Fruit fly (Drosophila melanogaster): ENCODE data around the gene CG34428.

The CG34428 gene

dm6 chr3L:13058429-13058828 lies 3.1 kb upstream of the CG34428 start:
- TF ChIP-seq CG17806 (tag; optimal IDR thresholded peaks at IDR 0.05) (no peak), gl (tag; optimal IDR thresholded peaks at IDR 0.05) (no peak), CG4496 (GFP tag; IDR thresholded peaks at IDR 0.05) (no peak), rn (GFP tag; IDR thresholded peaks at IDR 0.05) (no peak), CG9948 (tag; optimal IDR thresholded peaks at IDR 0.05) (no peak), Pif1A (GFP tag; optimal IDR thresholded peaks at IDR 0.05) (no peak), CG8159 (tag; optimal IDR thresholded peaks at IDR 0.05) (no peak), CG32121 (GFP tag; IDR thresholded peaks at IDR 0.05) (no peak), CG34367 (tag; optimal IDR thresholded peaks at IDR 0.05) (no peak), CG12605 (GFP tag; IDR thresholded peaks at IDR 0.05) (no peak), CG14655 (GFP tag; optimal IDR thresholded peaks at IDR 0.05) (no peak), fd96Ca (GFP tag; IDR thresholded peaks at IDR 0.05) (no peak), Snoo (tag; optimal IDR thresholded peaks at IDR 0.05) (no peak)

DNA sequence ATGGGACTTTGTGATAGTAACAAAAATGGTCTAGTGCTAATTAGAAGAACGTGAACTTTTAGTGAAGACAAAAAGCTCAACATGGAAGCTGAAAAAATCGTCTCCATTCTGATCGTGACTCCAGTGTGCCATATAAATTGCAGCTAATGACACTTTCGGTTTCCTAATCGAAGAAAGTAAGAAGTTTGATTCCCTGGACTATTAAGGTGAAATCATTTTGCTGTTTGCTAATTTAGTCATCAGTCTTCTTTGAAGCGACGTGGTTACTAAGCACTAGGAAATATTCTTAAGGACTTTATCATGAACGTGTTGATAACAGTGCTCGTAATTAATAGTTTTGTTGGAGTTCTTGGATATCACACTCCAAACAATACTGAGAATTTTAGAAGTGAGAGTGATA lies 1.2 kb downstream of the CG34428 start, which contains the start of gene CG34429:
Gene CG34429, plus strand, starts transcription at position 301 of the 400 bp plus-strand sequence.
- no peak for TF ChIP-seq CG9948 (tag; optimal IDR thresholded peaks at IDR 0.05)
- TF ChIP-seq CG10348 (GFP tag; IDR thresholded peaks at IDR 0.05): no peak
- no peak for TF ChIP-seq CG8301 (tag; optimal IDR thresholded peaks at IDR 0.05)
- no peak for TF ChIP-seq Pif1B (GFP tag; optimal IDR thresholded peaks at IDR 0.05)
- no peak for TF ChIP-seq CG13204 (GFP tag; optimal IDR thresholded peaks at IDR 0.05)
- TF ChIP-seq CG8159 (tag; optimal IDR thresholded peaks at IDR 0.05): no peak
- no peak for TF ChIP-seq Ets98B (GFP tag; IDR thresholded peaks at IDR 0.05)
- no peak for TF ChIP-seq Snoo (tag; optimal IDR thresholded peaks at IDR 0.05)
- TF ChIP-seq rn (GFP tag; IDR thresholded peaks at IDR 0.05): no peak
- no peak for TF ChIP-seq D1 (tag; optimal IDR thresholded peaks at IDR 0.05)
- TF ChIP-seq EcR (GFP tag; optimal IDR thresholded peaks at IDR 0.05): no peak
- TF ChIP-seq CG32121 (GFP tag; IDR thresholded peaks at IDR 0.05): no peak
- TF ChIP-seq fd96Ca (GFP tag; IDR thresholded peaks at IDR 0.05): no peak
- no peak for TF ChIP-seq CG14655 (GFP tag; optimal IDR thresholded peaks at IDR 0.05)
- TF ChIP-seq CG12605 (GFP tag; IDR thresholded peaks at IDR 0.05): no peak
- TF ChIP-seq Pif1A (GFP tag; optimal IDR thresholded peaks at IDR 0.05): no peak
- TF ChIP-seq CG34367 (tag; optimal IDR thresholded peaks at IDR 0.05): no peak
- no peak for TF ChIP-seq gl (tag; optimal IDR thresholded peaks at IDR 0.05)
- no peak for TF ChIP-seq CG17806 (tag; optimal IDR thresholded peaks at IDR 0.05)
- no peak for TF ChIP-seq CG4496 (GFP tag; IDR thresholded peaks at IDR 0.05)

dm6 chr3L:13064346-13064745 lies 2.8 kb downstream of the CG34428 start:
- no peak for TF ChIP-seq CG8301 (tag; optimal IDR thresholded peaks at IDR 0.05)
- no peak for TF ChIP-seq Pif1A (GFP tag; optimal IDR thresholded peaks at IDR 0.05)
- no peak for TF ChIP-seq CG34367 (tag; optimal IDR thresholded peaks at IDR 0.05)
- no peak for TF ChIP-seq CG10348 (GFP tag; IDR thresholded peaks at IDR 0.05)
- TF ChIP-seq CG32121 (GFP tag; IDR thresholded peaks at IDR 0.05): no peak
- TF ChIP-seq D1 (tag; optimal IDR thresholded peaks at IDR 0.05): no peak

DNA sequence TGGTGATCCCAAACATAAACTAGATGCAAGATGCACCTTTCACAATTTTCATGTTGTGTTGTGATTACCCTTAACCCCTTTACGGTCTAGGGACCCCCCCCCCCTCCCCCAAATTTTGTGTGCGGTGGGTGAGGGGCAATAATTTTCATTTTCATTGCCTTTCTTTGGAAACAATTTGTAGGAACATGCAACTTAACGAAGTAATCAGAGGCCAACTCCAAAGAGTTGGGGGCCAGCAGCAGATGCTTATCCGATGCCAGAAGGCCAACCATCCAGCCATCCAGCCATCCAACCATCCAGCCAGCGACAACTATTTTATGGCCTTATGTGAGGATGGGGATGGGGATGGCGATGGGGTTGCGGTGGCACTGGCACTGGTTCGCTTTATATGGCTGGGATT lies 3.4 kb downstream of the CG34428 start:
- TF ChIP-seq CG8159 (tag; optimal IDR thresholded peaks at IDR 0.05) (no peak), CG10348 (GFP tag; IDR thresholded peaks at IDR 0.05) (no peak), gl (tag; optimal IDR thresholded peaks at IDR 0.05) (no peak), D1 (tag; optimal IDR thresholded peaks at IDR 0.05) (no peak), Pif1B (GFP tag; optimal IDR thresholded peaks at IDR 0.05) (no peak), CG14655 (GFP tag; optimal IDR thresholded peaks at IDR 0.05) (no peak), rn (GFP tag; IDR thresholded peaks at IDR 0.05) (no peak), CG32121 (GFP tag; IDR thresholded peaks at IDR 0.05) (no peak), CG8301 (tag; optimal IDR thresholded peaks at IDR 0.05) (no peak), CG17806 (tag; optimal IDR thresholded peaks at IDR 0.05) (no peak), Pif1A (GFP tag; optimal IDR thresholded peaks at IDR 0.05) (no peak), Snoo (tag; optimal IDR thresholded peaks at IDR 0.05) (no peak), CG12605 (GFP tag; IDR thresholded peaks at IDR 0.05) (no peak), CG15710 (tag; optimal IDR thresholded peaks at IDR 0.05) (no peak), CG4496 (GFP tag; IDR thresholded peaks at IDR 0.05) (no peak), Ets98B (GFP tag; IDR thresholded peaks at IDR 0.05) (no peak), fd96Ca (GFP tag; IDR thresholded peaks at IDR 0.05) (no peak), CG9948 (tag; optimal IDR thresholded peaks at IDR 0.05) (no peak)

- TF ChIP-seq gl (tag; optimal IDR thresholded peaks at IDR 0.05) (no peak), CG12605 (GFP tag; IDR thresholded peaks at IDR 0.05) (no peak), CG10348 (GFP tag; IDR thresholded peaks at IDR 0.05) (no peak), CG13204 (GFP tag; optimal IDR thresholded peaks at IDR 0.05) (no peak), CG32121 (GFP tag; IDR thresholded peaks at IDR 0.05) (no peak), CG4496 (GFP tag; IDR thresholded peaks at IDR 0.05) (no peak)
Observed at dm6 chr3L:13065619-13066018, 4.1 kb downstream of the CG34428 start.

DNA sequence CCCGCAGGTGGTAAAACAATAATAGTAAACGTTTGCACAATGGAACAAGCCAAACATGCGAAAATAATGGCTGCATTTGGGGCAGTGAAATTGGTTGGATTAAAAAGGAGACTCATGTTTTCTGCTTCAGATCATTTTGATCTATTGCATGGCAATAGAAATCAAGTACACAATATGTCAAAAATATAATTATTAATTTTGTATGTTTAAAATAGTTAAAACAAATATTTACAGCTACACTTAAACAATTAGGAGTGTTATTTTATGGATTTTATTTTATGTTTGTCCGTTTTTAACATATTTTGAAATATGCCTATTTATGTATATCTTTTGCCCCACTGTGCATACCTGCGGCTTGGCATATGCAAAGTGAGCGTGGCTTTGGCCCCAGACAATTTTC lies 4.7 kb downstream of the CG34428 start:
- TF ChIP-seq CG13204 (GFP tag; optimal IDR thresholded peaks at IDR 0.05) (no peak), Pif1A (GFP tag; optimal IDR thresholded peaks at IDR 0.05) (peak; percentile 28), Snoo (tag; optimal IDR thresholded peaks at IDR 0.05) (no peak), CG34367 (tag; optimal IDR thresholded peaks at IDR 0.05) (peak; percentile 27), CG17806 (tag; optimal IDR thresholded peaks at IDR 0.05) (peak; percentile 44), CG8159 (tag; optimal IDR thresholded peaks at IDR 0.05) (peak; percentile 52), CG32121 (GFP tag; IDR thresholded peaks at IDR 0.05) (no peak), CG12605 (GFP tag; IDR thresholded peaks at IDR 0.05) (no peak), D1 (tag; optimal IDR thresholded peaks at IDR 0.05) (no peak), fd96Ca (GFP tag; IDR thresholded peaks at IDR 0.05) (no peak), CG10348 (GFP tag; IDR thresholded peaks at IDR 0.05) (no peak), Pif1B (GFP tag; optimal IDR thresholded peaks at IDR 0.05) (no peak), CG15710 (tag; optimal IDR thresholded peaks at IDR 0.05) (peak; percentile 31), EcR (GFP tag; optimal IDR thresholded peaks at IDR 0.05) (no peak), CG4496 (GFP tag; IDR thresholded peaks at IDR 0.05) (no peak), gl (tag; optimal IDR thresholded peaks at IDR 0.05) (no peak), Ets98B (GFP tag; IDR thresholded peaks at IDR 0.05) (no peak), rn (GFP tag; IDR thresholded peaks at IDR 0.05) (no peak), CG8301 (tag; optimal IDR thresholded peaks at IDR 0.05) (peak; percentile 40), CG9948 (tag; optimal IDR thresholded peaks at IDR 0.05) (peak; percentile 50), CG14655 (GFP tag; optimal IDR thresholded peaks at IDR 0.05) (peak; percentile 31)

All from whole organism, pupa.